Fruit fly (Drosophila melanogaster): Measurements from ENCODE around the gene CG42818.

CG42818 gene

dm6 chr2L:16286360-16287005 lies 44.7 kb downstream of the CG42818 start (continued):
- no peak for TF ChIP-seq ttk (GFP tag; IDR thresholded peaks at IDR 0.05)
- no peak for TF ChIP-seq stc (GFP tag; IDR thresholded peaks at IDR 0.05)
- no peak for TF ChIP-seq Dp (GFP tag; optimal IDR thresholded peaks at IDR 0.05)
- TF ChIP-seq CG14014 (GFP tag; IDR thresholded peaks at IDR 0.05): no peak
- peak; percentile 82 for TF ChIP-seq CG6254 (GFP tag; optimal IDR thresholded peaks at IDR 0.05)
- no peak for TF ChIP-seq Elba2 (GFP tag; optimal IDR thresholded peaks at IDR 0.05)
- TF ChIP-seq gcm (GFP tag; optimal IDR thresholded peaks at IDR 0.05): peak; percentile 78
- peak; percentile 86 for TF ChIP-seq HLH54F (GFP tag; optimal IDR thresholded peaks at IDR 0.05)
- peak; percentile 50 for TF ChIP-seq sug (tag; optimal IDR thresholded peaks at IDR 0.05)
- peak; percentile 74 for TF ChIP-seq az2 (GFP tag; optimal IDR thresholded peaks at IDR 0.05)
- TF ChIP-seq Nf-YA (GFP tag; IDR thresholded peaks at IDR 0.05): no peak
- TF ChIP-seq pum (GFP tag; optimal IDR thresholded peaks at IDR 0.05): peak; percentile 71
- TF ChIP-seq GATAe (GFP tag; conservative IDR thresholded peaks at IDR 0.05): no peak
- TF ChIP-seq CG1603 (tag; optimal IDR thresholded peaks at IDR 0.05): peak; percentile 61
- TF ChIP-seq sr (GFP tag; IDR thresholded peaks at IDR 0.05): no peak
- TF ChIP-seq CG10654 (GFP tag; optimal IDR thresholded peaks at IDR 0.05): peak; percentile 75
- peak; percentile 53 for TF ChIP-seq Bdp1 (GFP tag; optimal IDR thresholded peaks at IDR 0.05)
- no peak for TF ChIP-seq gsb (GFP tag; IDR thresholded peaks at IDR 0.05)
- TF ChIP-seq CG11723 (GFP tag; optimal IDR thresholded peaks at IDR 0.05): peak; percentile 66
- TF ChIP-seq B-H1 (GFP tag; IDR thresholded peaks at IDR 0.05): no peak
- TF ChIP-seq CG3995 (GFP tag; optimal IDR thresholded peaks at IDR 0.05): peak; percentile 62
- TF ChIP-seq CG7556 (GFP tag; optimal IDR thresholded peaks at IDR 0.05): peak; percentile 81
- TF ChIP-seq Neu2 (GFP tag; optimal IDR thresholded peaks at IDR 0.05; ENCODE audit: borderline replicate concordance): no peak
- no peak for TF ChIP-seq Hr39 (optimal IDR thresholded peaks at IDR 0.05)
- no peak for TF ChIP-seq wek (GFP tag; optimal IDR thresholded peaks at IDR 0.05)
- no peak for TF ChIP-seq Aef1 (GFP tag; IDR thresholded peaks at IDR 0.05)
- peak; percentile 85 for TF ChIP-seq CG4424 (GFP tag; optimal IDR thresholded peaks at IDR 0.05)
- peak; percentile 32 for TF ChIP-seq CG30020 (tag; optimal IDR thresholded peaks at IDR 0.05)
- TF ChIP-seq CG8290 (GFP tag; optimal IDR thresholded peaks at IDR 0.05): peak; percentile 48
- TF ChIP-seq CG8290 (tag; optimal IDR thresholded peaks at IDR 0.05): peak in 1 of 2 experiments; percentile 72
- no peak for TF ChIP-seq eve (GFP tag; optimal IDR thresholded peaks at IDR 0.05)
- no peak for TF ChIP-seq HmgD (GFP tag; optimal IDR thresholded peaks at IDR 0.05)
- TF ChIP-seq bsh (GFP tag; optimal IDR thresholded peaks at IDR 0.05): peak; percentile 31 to 82
- TF ChIP-seq bowl (GFP tag; IDR thresholded peaks at IDR 0.05): no peak
- no peak for TF ChIP-seq ham (GFP tag; IDR thresholded peaks at IDR 0.05)
- no peak for TF ChIP-seq ci (GFP tag; IDR thresholded peaks at IDR 0.05)
- TF ChIP-seq CG12744 (GFP tag; optimal IDR thresholded peaks at IDR 0.05): peak; percentile 89
- no peak for TF ChIP-seq Dip2 (GFP tag; IDR thresholded peaks at IDR 0.05)
- TF ChIP-seq Dip3 (GFP tag; optimal IDR thresholded peaks at IDR 0.05): peak; percentile 83
- peak; percentile 70 for TF ChIP-seq CG1529 (GFP tag; optimal IDR thresholded peaks at IDR 0.05)
- no peak for TF ChIP-seq CG10366 (GFP tag; IDR thresholded peaks at IDR 0.05)
- no peak for TF ChIP-seq CG31388 (GFP tag; optimal IDR thresholded peaks at IDR 0.05)
- TF ChIP-seq dmrt99B (tag; optimal IDR thresholded peaks at IDR 0.05): peak; percentile 85
- TF ChIP-seq Oaz (GFP tag; IDR thresholded peaks at IDR 0.05): no peak
- peak; percentile 32 for TF ChIP-seq repo (GFP tag; optimal IDR thresholded peaks at IDR 0.05)
- TF ChIP-seq Lim3 (GFP tag; IDR thresholded peaks at IDR 0.05): no peak
- peak; percentile 66 for TF ChIP-seq croc (GFP tag; conservative IDR thresholded peaks at IDR 0.05)
- TF ChIP-seq CG32532 (GFP tag; IDR thresholded peaks at IDR 0.05): no peak
- TF ChIP-seq Ravus (GFP tag; IDR thresholded peaks at IDR 0.05): no peak
- TF ChIP-seq CG15514 (GFP tag; optimal IDR thresholded peaks at IDR 0.05): peak; percentile 83
- TF ChIP-seq CG2120 (GFP tag; optimal IDR thresholded peaks at IDR 0.05): peak; percentile 94
- TF ChIP-seq sima (GFP tag; optimal IDR thresholded peaks at IDR 0.05): peak; percentile 68
- no peak for TF ChIP-seq Mrtf (GFP tag; IDR thresholded peaks at IDR 0.05)
